Fruit fly (Drosophila melanogaster) whole organism, embryonic: ENCODE measurements around the gene Sf3b3.

Experiments used
- Asciz ChIP-seq: fragments of 200-800 bp; sonication (Bioruptor generic); optimal IDR thresholded peaks from 2 replicates; lab custom pipeline; 2017; ENCODE audit warnings: missing biosample characterization, mild to moderate bottlenecking, missing genetic modification characterization, missing genetic modification reagents
- CG10209 ChIP-seq: fragments of 200-800 bp; sonication (Bioruptor generic); optimal IDR thresholded peaks from 3 replicates; lab custom pipeline; 2017; ENCODE audit warnings: missing biosample characterization, mild to moderate bottlenecking, missing genetic modification characterization, missing genetic modification reagents
- CG10959 ChIP-seq: fragments of 200-800 bp; sonication (Bioruptor generic); IDR thresholded peaks from 2 replicates; pipeline ENCODE4 v1.3.6; 2022; ENCODE audit warnings: missing biosample characterization, missing genetic modification characterization
- CG11093 ChIP-seq: fragments of 200-800 bp; sonication (Bioruptor generic); IDR thresholded peaks from 3 replicates; pipeline ENCODE4 v1.3.6; 2022; ENCODE audit warnings: missing biosample characterization, missing genetic modification characterization
- CG11247 ChIP-seq: fragments of 200-800 bp; sonication (Bioruptor generic); IDR thresholded peaks from 2 replicates; pipeline ENCODE4 v1.3.6; 2022; ENCODE audit warnings: missing biosample characterization, missing genetic modification characterization
- CG12104 ChIP-seq: fragments of 200-800 bp; sonication (Bioruptor generic); optimal IDR thresholded peaks from 3 replicates; lab custom pipeline; 2016; ENCODE audit warnings: missing biosample characterization, missing genetic modification characterization
- CG12155 ChIP-seq: fragments of 200-800 bp; sonication (Bioruptor generic); optimal IDR thresholded peaks from 3 replicates; lab custom pipeline; 2016; ENCODE audit warnings: missing biosample characterization, missing genetic modification characterization
- CG12236 ChIP-seq: fragments of 200-800 bp; sonication (Bioruptor generic); optimal IDR thresholded peaks from 2 replicates; lab custom pipeline; 2016; ENCODE audit warnings: missing biosample characterization, missing genetic modification characterization
- CG13123 ChIP-seq: fragments of 200-800 bp; sonication (Bioruptor generic); optimal IDR thresholded peaks from 2 replicates; lab custom pipeline; 2016; ENCODE audit warnings: missing biosample characterization, missing genetic modification characterization
- CG14667 ChIP-seq: fragments of 200-800 bp; sonication (Bioruptor generic); IDR thresholded peaks from 2 replicates; pipeline ENCODE4 v1.3.6; 2022; ENCODE audit warnings: missing biosample characterization, missing genetic modification characterization
- CG15073 ChIP-seq: fragments of 200-800 bp; sonication (Bioruptor generic); optimal IDR thresholded peaks from 2 replicates; lab custom pipeline; 2016; ENCODE audit warnings: missing biosample characterization, missing genetic modification characterization
- CG17328 ChIP-seq: fragments of 200-800 bp; sonication (Bioruptor generic); IDR thresholded peaks from 2 replicates; pipeline ENCODE4 v1.3.6; 2022; ENCODE audit warnings: missing biosample characterization, missing genetic modification characterization
- CG1832 ChIP-seq: fragments of 200-800 bp; sonication (Bioruptor generic); optimal IDR thresholded peaks from 2 replicates; lab custom pipeline; 2017; ENCODE audit warnings: missing biosample characterization, mild to moderate bottlenecking, missing genetic modification characterization, inconsistent platforms
- CG31224 ChIP-seq: fragments of 200-800 bp; sonication (Bioruptor generic); IDR thresholded peaks from 2 replicates; pipeline ENCODE4 v1.3.6; 2022; ENCODE audit warnings: missing biosample characterization, missing genetic modification characterization
- CG31388 ChIP-seq: fragments of 200-800 bp; sonication (Bioruptor generic); optimal IDR thresholded peaks from 2 replicates; lab custom pipeline; 2016; ENCODE audit warnings: missing biosample characterization, missing genetic modification characterization
- CG34224 ChIP-seq: fragments of 200-800 bp; sonication (Bioruptor generic); IDR thresholded peaks from 3 replicates; pipeline ENCODE4 v1.3.6; 2022; ENCODE audit warnings: missing biosample characterization, missing genetic modification characterization; ENCODE audit not compliant: partially characterized antibody
- CG3847 ChIP-seq: fragments of 200-800 bp; sonication (Bioruptor generic); IDR thresholded peaks from 2 replicates; pipeline ENCODE4 v1.3.6; 2022; ENCODE audit warnings: missing biosample characterization, missing genetic modification characterization
- CG4707 ChIP-seq: fragments of 200-800 bp; sonication (Bioruptor generic); optimal IDR thresholded peaks from 2 replicates; lab custom pipeline; 2018; ENCODE audit warnings: missing biosample characterization, mild to moderate bottlenecking, missing genetic modification characterization, moderate library complexity
- CG7963 ChIP-seq: fragments of 200-800 bp; sonication (Bioruptor generic); IDR thresholded peaks from 3 replicates; pipeline ENCODE4 v1.3.6; 2022; ENCODE audit warnings: missing biosample characterization, missing genetic modification characterization; ENCODE audit not compliant: partially characterized antibody
- CG8388 ChIP-seq: fragments of 200-800 bp; sonication (Bioruptor generic); optimal IDR thresholded peaks from 2 replicates; lab custom pipeline; 2019; ENCODE audit warnings: missing biosample characterization, mild to moderate bottlenecking, missing genetic modification characterization, moderate library complexity
- CG9437 ChIP-seq: fragments of 200-800 bp; sonication (Bioruptor generic); optimal IDR thresholded peaks from 2 replicates; lab custom pipeline; 2018; ENCODE audit warnings: missing biosample characterization, mild to moderate bottlenecking, missing genetic modification characterization
- CG9797 ChIP-seq: fragments of 200-800 bp; sonication (Bioruptor generic); optimal IDR thresholded peaks from 3 replicates; lab custom pipeline; 2018; ENCODE audit warnings: missing biosample characterization, mild to moderate bottlenecking, missing genetic modification characterization
- Camta ChIP-seq: fragments of 200-800 bp; sonication (Bioruptor generic); optimal IDR thresholded peaks from 2 replicates; lab custom pipeline; 2016; ENCODE audit warnings: missing biosample characterization, missing genetic modification characterization
- HLHmδ ChIP-seq: fragments of 200-800 bp; sonication (Bioruptor generic); optimal IDR thresholded peaks from 2 replicates; lab custom pipeline; 2018; ENCODE audit warnings: missing biosample characterization, mild to moderate bottlenecking, missing genetic modification characterization, moderate library complexity
- Nf-YA ChIP-seq: fragments of 200-800 bp; sonication (Bioruptor generic); IDR thresholded peaks from 2 replicates; pipeline ENCODE4 v1.3.6; 2022; ENCODE audit warnings: missing biosample characterization, missing genetic modification characterization
- ab ChIP-seq: fragments of 200-800 bp; sonication (Bioruptor generic); optimal IDR thresholded peaks from 2 replicates; lab custom pipeline; 2016; ENCODE audit warnings: missing biosample characterization, missing genetic modification characterization
- amos ChIP-seq: fragments of 200-800 bp; sonication (Bioruptor generic); IDR thresholded peaks from 2 replicates; pipeline ENCODE4 v1.3.6; 2022; ENCODE audit warnings: missing biosample characterization, missing genetic modification characterization; ENCODE audit not compliant: partially characterized antibody
- bab2 ChIP-seq: fragments of 200-800 bp; sonication (Bioruptor generic); optimal IDR thresholded peaks from 2 replicates; lab custom pipeline; 2016; ENCODE audit warnings: missing biosample characterization, missing genetic modification characterization
- btn ChIP-seq: fragments of 200-800 bp; sonication (Bioruptor generic); optimal IDR thresholded peaks from 2 replicates; lab custom pipeline; 2016; ENCODE audit warnings: missing biosample characterization, missing genetic modification characterization
- corto ChIP-seq: fragments of 200-800 bp; sonication (Bioruptor generic); optimal IDR thresholded peaks from 2 replicates; lab custom pipeline; 2016; ENCODE audit warnings: missing biosample characterization, mild to moderate bottlenecking, missing genetic modification characterization, moderate library complexity
- da ChIP-seq: fragments of 200-800 bp; sonication (Bioruptor generic); optimal IDR thresholded peaks from 2 replicates; lab custom pipeline; 2016; ENCODE audit warnings: missing biosample characterization, missing genetic modification characterization
- danr ChIP-seq: fragments of 200-800 bp; sonication (Bioruptor generic); IDR thresholded peaks from 2 replicates; pipeline ENCODE4 v1.3.6; 2022; ENCODE audit warnings: missing biosample characterization, missing genetic modification characterization
- dati ChIP-seq: fragments of 200-800 bp; sonication (Bioruptor generic); IDR thresholded peaks from 2 replicates; pipeline ENCODE4 v1.3.6; 2022; ENCODE audit warnings: missing biosample characterization, missing genetic modification characterization
- disco-r ChIP-seq: fragments of 200-800 bp; sonication (Bioruptor generic); optimal IDR thresholded peaks from 2 replicates; lab custom pipeline; 2016; ENCODE audit warnings: missing biosample characterization, missing genetic modification characterization
- emc ChIP-seq: fragments of 200-800 bp; sonication (Bioruptor generic); optimal IDR thresholded peaks from 2 replicates; lab custom pipeline; 2016; ENCODE audit warnings: missing biosample characterization, missing genetic modification characterization
- fd102C ChIP-seq: fragments of 200-800 bp; sonication (Bioruptor generic); optimal IDR thresholded peaks from 2 replicates; lab custom pipeline; 2018; ENCODE audit warnings: missing biosample characterization, mild to moderate bottlenecking, missing genetic modification characterization, moderate library complexity
- gcm ChIP-seq: fragments of 200-800 bp; sonication (Bioruptor generic); optimal IDR thresholded peaks from 2 replicates; lab custom pipeline; 2019; ENCODE audit warnings: missing biosample characterization, mild to moderate bottlenecking, missing genetic modification characterization, moderate library complexity
- hb ChIP-seq: fragments of 200-800 bp; sonication (Bioruptor generic); IDR thresholded peaks from 3 replicates; pipeline ENCODE4 v1.3.6; 2022; ENCODE audit warnings: missing biosample characterization, missing genetic modification characterization; ENCODE audit not compliant: partially characterized antibody
- jigr1 ChIP-seq: fragments of 200-800 bp; sonication (Bioruptor generic); IDR thresholded peaks from 3 replicates; pipeline ENCODE4 v1.3.6; 2022; ENCODE audit warnings: missing biosample characterization, missing genetic modification characterization
- kay ChIP-seq: fragments of 200-800 bp; sonication (Bioruptor generic); optimal IDR thresholded peaks from 2 replicates; lab custom pipeline; 2016; ENCODE audit warnings: missing biosample characterization, missing genetic modification characterization
- luna ChIP-seq: fragments of 200-800 bp; sonication (Bioruptor generic); optimal IDR thresholded peaks from 2 replicates; lab custom pipeline; 2016; ENCODE audit warnings: missing biosample characterization, missing genetic modification characterization
- otp ChIP-seq: fragments of 200-800 bp; sonication (Bioruptor generic); IDR thresholded peaks from 3 replicates; pipeline ENCODE4, ENCODE4 v1.3.6; 2022; ENCODE audit warnings: missing biosample characterization, missing genetic modification characterization
- prd ChIP-seq, 3 experiments: fragments of >200 bp in 2 of 3; fragments of 200-800 bp in 1 of 3; sonication (Bioruptor generic) in 1 of 3; optimal IDR thresholded peaks in 2 of 3; IDR thresholded peaks in 1 of 3; 2 replicates in 2 of 3; 3 replicates in 1 of 3; pipeline versions ENCODE4 v1.3.6 to Lab custom; 2017 to 2022; ENCODE audit warnings: missing biosample characterization in 1 of 3, missing genetic modification characterization in 1 of 3
- sna ChIP-seq: fragments of 200-800 bp; sonication (Bioruptor generic); IDR thresholded peaks from 2 replicates; pipeline ENCODE4 v1.3.6; 2022; ENCODE audit warnings: missing biosample characterization, missing genetic modification characterization; ENCODE audit not compliant: partially characterized antibody
- stc ChIP-seq: fragments of 200-800 bp; sonication (Bioruptor generic); IDR thresholded peaks from 2 replicates; pipeline ENCODE4 v1.3.6; 2022; ENCODE audit warnings: missing biosample characterization, missing genetic modification characterization
- tin ChIP-seq: fragments of 200-800 bp; sonication (Bioruptor generic); optimal IDR thresholded peaks from 3 replicates; lab custom pipeline; 2016; ENCODE audit warnings: missing biosample characterization, missing genetic modification characterization
- trh ChIP-seq: fragments of 200-800 bp; sonication (Bioruptor generic); optimal IDR thresholded peaks from 2 replicates; lab custom pipeline; 2016; ENCODE audit warnings: missing biosample characterization, missing genetic modification characterization
- unpg ChIP-seq: fragments of 200-800 bp; sonication (Bioruptor generic); optimal IDR thresholded peaks from 3 replicates; lab custom pipeline; 2018; ENCODE audit warnings: missing biosample characterization, mild to moderate bottlenecking, missing genetic modification characterization, moderate library complexity

Gene Sf3b3

dm6 chr3L:804557-805260 is 28.5 kb downstream of the Sf3b3 start (continued):
- TF ChIP-seq Asciz (GFP tag; lab: Kevin White, UChicago) = no peak
- TF ChIP-seq Camta (GFP tag; lab: Kevin White, UChicago) = no peak
- no peak for TF ChIP-seq hb (GFP tag; lab: Robert Waterston, UW)
- no peak for TF ChIP-seq CG11093 (GFP tag; lab: Robert Waterston, UW)
- no peak for TF ChIP-seq CG1832
- TF ChIP-seq CG4707 = peak; percentile 80
- TF ChIP-seq HLHmδ (GFP tag; lab: Kevin White, UChicago) = no peak
- TF ChIP-seq fd102C (GFP tag; lab: Kevin White, UChicago) = no peak
- TF ChIP-seq CG12104 = no peak
- no peak for TF ChIP-seq CG3847 (GFP tag; lab: Robert Waterston, UW)
- TF ChIP-seq stc (GFP tag; lab: Robert Waterston, UW) = no peak
- TF ChIP-seq CG10209 (GFP tag; lab: Kevin White, UChicago) = peak; percentile 13
- TF ChIP-seq CG31388 (GFP tag; lab: Kevin White, UChicago) = no peak
- TF ChIP-seq jigr1 = no peak
- no peak for TF ChIP-seq CG10959 (GFP tag; lab: Robert Waterston, UW)
- TF ChIP-seq CG8388 = peak; percentile 41
- no peak for TF ChIP-seq dati
- TF ChIP-seq CG17328 (GFP tag; lab: Robert Waterston, UW) = no peak
- TF ChIP-seq amos = no peak
- TF ChIP-seq luna (GFP tag; lab: Kevin White, UChicago) = no peak
- TF ChIP-seq CG7963 (GFP tag; lab: Robert Waterston, UW) = no peak
- no peak for TF ChIP-seq disco-r
- peak; percentile 71 for TF ChIP-seq gcm (GFP tag; lab: Kevin White, UChicago)
- no peak for TF ChIP-seq prd (optimal IDR thresholded peaks at IDR 0.05; lab: Kevin White, UChicago)
- peak; percentile 63; the same call in 2 of the 3 replicates for TF ChIP-seq prd (GFP tag; IDR thresholded peaks at IDR 0.05; lab: Robert Waterston, UW)
- TF ChIP-seq kay = no peak
- TF ChIP-seq Nf-YA (GFP tag; lab: Robert Waterston, UW) = no peak
- no peak for TF ChIP-seq trh (GFP tag; lab: Kevin White, UChicago)
- TF ChIP-seq CG15073 = no peak
- TF ChIP-seq danr (GFP tag; lab: Robert Waterston, UW) = no peak
- TF ChIP-seq emc (GFP tag; lab: Kevin White, UChicago) = no peak
- no peak for TF ChIP-seq CG9797 (GFP tag; lab: Kevin White, UChicago)
- TF ChIP-seq otp (GFP tag; lab: Robert Waterston, UW) = no peak
- peak; percentile 49 for TF ChIP-seq unpg (GFP tag; lab: Kevin White, UChicago)
- TF ChIP-seq CG13123 = no peak
- no peak for TF ChIP-seq sna (GFP tag; lab: Robert Waterston, UW)
- TF ChIP-seq ab = no peak
- TF ChIP-seq CG31224 = no peak
- TF ChIP-seq CG9437 (GFP tag; lab: Kevin White, UChicago) = no peak
- TF ChIP-seq corto (GFP tag; lab: Kevin White, UChicago) = no peak
- no peak for TF ChIP-seq CG11247 (GFP tag; lab: Robert Waterston, UW)
- no peak for TF ChIP-seq tin (GFP tag; lab: Kevin White, UChicago)
- no peak for TF ChIP-seq CG14667
- no peak for TF ChIP-seq btn (GFP tag; lab: Kevin White, UChicago)
- TF ChIP-seq bab2 (GFP tag; lab: Kevin White, UChicago) = no peak
- TF ChIP-seq CG12155 (GFP tag; lab: Kevin White, UChicago) = no peak
- TF ChIP-seq da = no peak
- TF ChIP-seq CG12236 (GFP tag; lab: Kevin White, UChicago) = no peak
- TF ChIP-seq CG34224 (GFP tag; lab: Robert Waterston, UW) = no peak
